Fruit fly (Drosophila melanogaster) whole organism, embryonic: ENCODE measurements around the gene Non3.

Source experiments
- ATbp ChIP-seq: fragments of 200-800 bp; sonication (Bioruptor generic); optimal IDR thresholded peaks from 2 replicates; lab custom pipeline; 2017; ENCODE audit warnings: missing biosample characterization, mild to moderate bottlenecking, missing genetic modification characterization, missing genetic modification reagents
- Adf1 ChIP-seq: fragments of 200-800 bp; sonication (Bioruptor generic); IDR thresholded peaks from 2 replicates; pipeline ENCODE4 v1.3.6; 2022; ENCODE audit warnings: missing biosample characterization, missing genetic modification characterization
- Antp ChIP-seq: fragments of 200-800 bp; sonication (Bioruptor generic); optimal IDR thresholded peaks from 3 replicates; lab custom pipeline; 2016; ENCODE audit warnings: missing biosample characterization, missing genetic modification characterization
- Asciz ChIP-seq: fragments of 200-800 bp; sonication (Bioruptor generic); optimal IDR thresholded peaks from 2 replicates; lab custom pipeline; 2017; ENCODE audit warnings: missing biosample characterization, mild to moderate bottlenecking, missing genetic modification characterization, missing genetic modification reagents
- Atf6 ChIP-seq: fragments of 200-800 bp; sonication (Bioruptor generic); IDR thresholded peaks from 2 replicates; pipeline ENCODE4 v1.3.6; 2022; ENCODE audit warnings: missing biosample characterization, missing genetic modification characterization
- BtbVII ChIP-seq: fragments of 200-800 bp; sonication (Bioruptor generic); optimal IDR thresholded peaks from 3 replicates; lab custom pipeline; 2017; ENCODE audit warnings: missing biosample characterization, mild to moderate bottlenecking, missing genetic modification characterization
- CG13624 ChIP-seq: fragments of 200-800 bp; sonication (Bioruptor generic); optimal IDR thresholded peaks from 2 replicates; lab custom pipeline; 2016; ENCODE audit warnings: missing biosample characterization, missing genetic modification characterization
- CG14014 ChIP-seq: fragments of 200-800 bp; sonication (Bioruptor generic); IDR thresholded peaks from 2 replicates; pipeline ENCODE4 v1.3.6; 2022; ENCODE audit warnings: missing biosample characterization, missing genetic modification characterization
- CG14965 ChIP-seq: fragments of 200-800 bp; sonication (Bioruptor generic); optimal IDR thresholded peaks from 2 replicates; lab custom pipeline; 2016; ENCODE audit warnings: missing biosample characterization, missing genetic modification characterization, borderline replicate concordance
- CG3281 ChIP-seq: fragments of 200-800 bp; sonication (Bioruptor generic); optimal IDR thresholded peaks from 3 replicates; lab custom pipeline; 2017; ENCODE audit warnings: missing biosample characterization, mild to moderate bottlenecking, missing genetic modification characterization
- CG33213 ChIP-seq: fragments of 200-800 bp; sonication (Bioruptor generic); optimal IDR thresholded peaks from 3 replicates; lab custom pipeline; 2016; ENCODE audit warnings: missing biosample characterization, missing genetic modification characterization
- CG33557 ChIP-seq: fragments of 200-800 bp; sonication (Bioruptor generic); optimal IDR thresholded peaks from 2 replicates; lab custom pipeline; 2019; ENCODE audit warnings: missing biosample characterization, mild to moderate bottlenecking, missing genetic modification characterization, moderate library complexity
- CG34376 ChIP-seq: fragments of 200-800 bp; sonication (Bioruptor generic); optimal IDR thresholded peaks from 2 replicates; lab custom pipeline; 2018; ENCODE audit warnings: missing biosample characterization, mild to moderate bottlenecking, missing genetic modification characterization
- CG4282 ChIP-seq: fragments of 200-800 bp; sonication (Bioruptor generic); optimal IDR thresholded peaks from 2 replicates; lab custom pipeline; 2016; ENCODE audit warnings: missing biosample characterization, missing genetic modification characterization
- CG5245 ChIP-seq: fragments of 200-800 bp; sonication (Bioruptor generic); optimal IDR thresholded peaks from 3 replicates; lab custom pipeline; 2016; ENCODE audit warnings: missing biosample characterization, missing genetic modification characterization
- CG6175 ChIP-seq: fragments of 200-800 bp; sonication (Bioruptor generic); IDR thresholded peaks from 3 replicates; pipeline ENCODE4 v1.3.6; 2022; ENCODE audit warnings: missing biosample characterization, missing genetic modification characterization
- CG6813 ChIP-seq: fragments of 200-800 bp; sonication (Bioruptor generic); optimal IDR thresholded peaks from 2 replicates; lab custom pipeline; 2017; ENCODE audit warnings: missing biosample characterization, missing genetic modification characterization, mild to moderate bottlenecking, moderate library complexity, missing genetic modification reagents
- CG7271 ChIP-seq: fragments of 200-800 bp; sonication (Bioruptor generic); optimal IDR thresholded peaks from 2 replicates; lab custom pipeline; 2018; ENCODE audit warnings: missing biosample characterization, mild to moderate bottlenecking, missing genetic modification characterization, moderate library complexity
- CG9609 ChIP-seq: fragments of 200-800 bp; sonication (Bioruptor generic); optimal IDR thresholded peaks from 3 replicates; lab custom pipeline; 2016; ENCODE audit warnings: missing biosample characterization, missing genetic modification characterization
- CG9932 ChIP-seq: fragments of 200-800 bp; sonication (Bioruptor generic); IDR thresholded peaks from 2 replicates; pipeline ENCODE4 v1.3.6; 2022; ENCODE audit warnings: missing biosample characterization, missing genetic modification characterization
- Dbx ChIP-seq: fragments of 200-800 bp; sonication (Bioruptor generic); IDR thresholded peaks from 3 replicates; pipeline ENCODE4 v1.3.6; 2022; ENCODE audit warnings: missing biosample characterization, missing genetic modification characterization
- Jarid2 ChIP-seq: fragments of 200-800 bp; sonication (Bioruptor generic); optimal IDR thresholded peaks from 3 replicates; lab custom pipeline; 2017; ENCODE audit warnings: mild to moderate bottlenecking, missing biosample characterization, missing genetic modification reagents, missing genetic modification characterization
- Med ChIP-seq: fragments of 200-800 bp; sonication (Bioruptor generic); peaks from one replicate; lab custom pipeline; 2016; ENCODE audit warnings: missing biosample characterization, missing genetic modification characterization, mild to moderate bottlenecking, inconsistent platforms, moderate library complexity
- Myb ChIP-seq: fragments of 200-800 bp; sonication (Bioruptor generic); optimal IDR thresholded peaks from 2 replicates; lab custom pipeline; 2016; ENCODE audit warnings: missing biosample characterization, missing genetic modification characterization
- Sry-β ChIP-seq: fragments of 200-800 bp; sonication (Bioruptor generic); optimal IDR thresholded peaks from 2 replicates; lab custom pipeline; 2018; ENCODE audit warnings: missing biosample characterization, mild to moderate bottlenecking, missing genetic modification characterization, moderate library complexity
- Stat92E ChIP-seq, 3 experiments: fragments of >200 bp in 2 of 3; fragments of 200-800 bp in 1 of 3; sonication (Bioruptor generic) in 1 of 3; optimal IDR thresholded peaks; 2 replicates each; lab custom pipeline; 2017 to 2019; ENCODE audit warnings: missing biosample characterization in 3 of 3, missing genetic modification characterization in 3 of 3, mild to moderate bottlenecking in 1 of 3, moderate library complexity in 1 of 3
- Taf1 ChIP-seq: fragments of 200-800 bp; sonication (Bioruptor generic); IDR thresholded peaks from 2 replicates; pipeline ENCODE4 v1.3.6; 2022; ENCODE audit warnings: missing biosample characterization, missing genetic modification characterization
- bcd ChIP-seq: fragments of 200-800 bp; sonication (Bioruptor generic); optimal IDR thresholded peaks from 2 replicates; lab custom pipeline; 2017; ENCODE audit warnings: missing biosample characterization, mild to moderate bottlenecking, missing genetic modification characterization
- cas ChIP-seq: fragments of 200-800 bp; sonication (Bioruptor generic); IDR thresholded peaks from 2 replicates; pipeline ENCODE4 v1.3.6; 2022; ENCODE audit warnings: missing biosample characterization, missing genetic modification characterization
- chm ChIP-seq: fragments of 200-800 bp; sonication (Bioruptor generic); IDR thresholded peaks from 2 replicates; pipeline ENCODE4 v1.3.6; 2022; ENCODE audit warnings: missing biosample characterization, missing genetic modification characterization
- crol ChIP-seq: fragments of 200-800 bp; sonication (Bioruptor generic); IDR thresholded peaks from 2 replicates; pipeline ENCODE4 v1.3.6; 2022; ENCODE audit warnings: missing biosample characterization, missing genetic modification characterization
- cwo ChIP-seq: fragments of 200-800 bp; sonication (Bioruptor generic); optimal IDR thresholded peaks from 3 replicates; lab custom pipeline; 2017; ENCODE audit warnings: missing biosample characterization, missing genetic modification characterization, mild to moderate bottlenecking, moderate library complexity, missing genetic modification reagents
- ems ChIP-seq: fragments of 200-800 bp; sonication (Bioruptor generic); optimal IDR thresholded peaks from 3 replicates; lab custom pipeline; 2016; ENCODE audit warnings: missing biosample characterization, missing genetic modification characterization
- ftz-f1 ChIP-seq: fragments of 200-800 bp; sonication (Bioruptor generic); optimal IDR thresholded peaks from 2 replicates; lab custom pipeline; 2016; ENCODE audit warnings: missing biosample characterization, missing genetic modification characterization
- kni ChIP-seq: fragments of 200-800 bp; sonication (Bioruptor generic); optimal IDR thresholded peaks from 3 replicates; lab custom pipeline; 2017; ENCODE audit warnings: mild to moderate bottlenecking, missing biosample characterization, missing genetic modification reagents, missing genetic modification characterization
- lab ChIP-seq: fragments of 200-800 bp; sonication (Bioruptor generic); optimal IDR thresholded peaks from 3 replicates; lab custom pipeline; 2017; ENCODE audit warnings: missing biosample characterization, missing genetic modification characterization, mild to moderate bottlenecking, moderate library complexity, missing genetic modification reagents
- mirr ChIP-seq: fragments of 200-800 bp; sonication (Bioruptor generic); optimal IDR thresholded peaks from 3 replicates; lab custom pipeline; 2018; ENCODE audit warnings: missing biosample characterization, mild to moderate bottlenecking, missing genetic modification characterization
- onecut ChIP-seq: fragments of 200-800 bp; sonication (Bioruptor generic); IDR thresholded peaks from 2 replicates; pipeline ENCODE4 v1.3.6; 2022; ENCODE audit warnings: missing biosample characterization, missing genetic modification characterization
- pan ChIP-seq, 4 experiments: fragments of >200 bp in 3 of 4; fragments of 200-800 bp in 1 of 4; sonication (Bioruptor generic) in 1 of 4; optimal IDR thresholded peaks in 3 of 4; IDR thresholded peaks in 1 of 4; 2 replicates each; pipeline versions ENCODE4 v1.3.6 to Lab custom; 2017 to 2022; ENCODE audit warnings: missing biosample characterization in 2 of 4, missing genetic modification characterization in 2 of 4, mixed read lengths in 1 of 4
- peb ChIP-seq: fragments of 200-800 bp; sonication (Bioruptor generic); IDR thresholded peaks from 2 replicates; pipeline ENCODE4 v1.3.6; 2022; ENCODE audit warnings: missing biosample characterization, missing genetic modification characterization
- row ChIP-seq: fragments of 200-800 bp; sonication (Bioruptor generic); IDR thresholded peaks from 3 replicates; pipeline ENCODE4 v1.3.6; 2022; ENCODE audit warnings: missing biosample characterization, missing genetic modification characterization
- scrt ChIP-seq: fragments of 200-800 bp; sonication (Bioruptor generic); optimal IDR thresholded peaks from 2 replicates; lab custom pipeline; 2018; ENCODE audit warnings: missing biosample characterization, mild to moderate bottlenecking, missing genetic modification characterization, moderate library complexity
- seq ChIP-seq: fragments of 200-800 bp; sonication (Bioruptor generic); IDR thresholded peaks from 2 replicates; pipeline ENCODE4 v1.3.6; 2022; ENCODE audit warnings: missing biosample characterization, missing genetic modification characterization
- slbo ChIP-seq: fragments of 200-800 bp; sonication (Bioruptor generic); IDR thresholded peaks from 2 replicates; pipeline ENCODE4 v1.3.6; 2022; ENCODE audit warnings: missing biosample characterization, missing genetic modification characterization
- trem ChIP-seq: fragments of 200-800 bp; optimal IDR thresholded peaks from 3 replicates; lab custom pipeline; 2019; ENCODE audit warnings: missing biosample characterization, mild to moderate bottlenecking, missing genetic modification characterization, moderate library complexity
- tup ChIP-seq: fragments of 200-800 bp; sonication (Bioruptor generic); optimal IDR thresholded peaks from 2 replicates; lab custom pipeline; 2016; ENCODE audit warnings: missing biosample characterization, mild to moderate bottlenecking, missing genetic modification characterization, moderate library complexity
- vfl ChIP-seq: fragments of 200-800 bp; sonication (Bioruptor generic); optimal IDR thresholded peaks from 2 replicates; lab custom pipeline; 2016; ENCODE audit warnings: missing biosample characterization, missing genetic modification characterization
- vvl ChIP-seq: fragments of 200-800 bp; sonication (Bioruptor generic); IDR thresholded peaks from 2 replicates; pipeline ENCODE4 v1.3.6; 2022; ENCODE audit warnings: missing biosample characterization, missing genetic modification characterization
- z ChIP-seq: fragments of 200-800 bp; sonication (Bioruptor generic); IDR thresholded peaks from 3 replicates; pipeline ENCODE4 v1.3.6; 2022; ENCODE audit warnings: missing biosample characterization, missing genetic modification characterization
- zfh2 ChIP-seq: fragments of 200-800 bp; sonication (Bioruptor generic); optimal IDR thresholded peaks from 2 replicates; lab custom pipeline; 2016; ENCODE audit warnings: missing biosample characterization, missing genetic modification characterization

Non3 gene

DNA sequence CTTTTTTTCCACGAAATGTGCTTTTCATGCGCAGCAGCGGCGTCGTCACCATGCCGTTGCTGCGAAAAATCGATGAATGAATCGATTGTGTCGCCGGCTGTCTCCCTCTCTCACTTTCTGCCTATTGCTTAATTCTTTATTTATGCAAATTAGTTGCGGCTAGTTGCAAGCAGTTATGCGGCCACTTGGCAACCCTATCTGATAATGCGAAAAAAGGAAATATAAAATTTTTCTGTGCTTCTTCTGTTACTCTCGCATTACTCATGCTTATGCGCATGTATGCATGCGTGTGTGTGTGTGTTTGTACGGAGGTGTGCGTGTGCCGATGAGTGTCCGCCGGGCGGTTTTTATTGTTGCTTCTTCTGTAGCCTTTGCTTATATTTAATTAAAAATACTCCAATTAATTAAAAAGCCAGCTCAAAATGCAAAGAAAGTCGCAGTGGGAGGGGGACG is 20.2 kb downstream of the Non3 start:
- TF ChIP-seq Med, result peak; percentile 83
- no peak for TF ChIP-seq bcd (GFP tag; lab: Kevin White, UChicago)
- TF ChIP-seq cwo, result no peak
- TF ChIP-seq Adf1 (GFP tag; lab: Robert Waterston, UW), result no peak
- TF ChIP-seq CG7271, result no peak
- TF ChIP-seq CG14965, result no peak
- peak; percentile 1 for TF ChIP-seq tup
- TF ChIP-seq CG3281 (GFP tag; lab: Kevin White, UChicago), result peak; percentile 8
- TF ChIP-seq BtbVII (GFP tag; lab: Kevin White, UChicago), result no peak
- no peak for TF ChIP-seq CG5245
- TF ChIP-seq peb (GFP tag; lab: Robert Waterston, UW), result no peak
- peak; percentile 42 for TF ChIP-seq zfh2 (GFP tag; lab: Kevin White, UChicago)
- TF ChIP-seq CG9932 (GFP tag; lab: Robert Waterston, UW), result 0 out of 2 replicates have a peak, but pooled peaks have one; percentile 6
- no peak for TF ChIP-seq CG34376 (GFP tag; lab: Kevin White, UChicago)
- TF ChIP-seq Asciz (GFP tag; lab: Kevin White, UChicago), result no peak
- TF ChIP-seq vfl, result peak; percentile 24
- TF ChIP-seq CG6813 (GFP tag; lab: Kevin White, UChicago), result peak; percentile 44
- TF ChIP-seq Antp (GFP tag; lab: Kevin White, UChicago), result peak; percentile 24
- TF ChIP-seq onecut (GFP tag; lab: Robert Waterston, UW), result peak; percentile 100
- TF ChIP-seq Jarid2 (GFP tag; lab: Kevin White, UChicago), result no peak
- TF ChIP-seq ems (GFP tag; lab: Kevin White, UChicago), result peak; percentile 39
- peak; percentile 21 for TF ChIP-seq CG4282
- no peak for TF ChIP-seq cas (GFP tag; lab: Robert Waterston, UW)
- TF ChIP-seq Stat92E (GFP tag; optimal IDR thresholded peaks at IDR 0.05; lab: Kevin White, UChicago), result no peak
- 0 out of 2 replicates have a peak, but pooled peaks have one; percentile 25 for TF ChIP-seq CG14014 (GFP tag; lab: Robert Waterston, UW)
- TF ChIP-seq Myb, result no peak
- peak; percentile 49; the same call in 1 of the 2 replicates for TF ChIP-seq crol (GFP tag; lab: Robert Waterston, UW)
- TF ChIP-seq seq (GFP tag; lab: Robert Waterston, UW), result 0 out of 2 replicates have a peak, but pooled peaks have one; percentile 3
- TF ChIP-seq chm (GFP tag; lab: Robert Waterston, UW), result peak; percentile 7; the same call in 1 of the 2 replicates
- peak; percentile 5; the same call in 1 of the 3 replicates for TF ChIP-seq row (GFP tag; lab: Robert Waterston, UW)
- no peak for TF ChIP-seq CG9609 (GFP tag; lab: Kevin White, UChicago)
- TF ChIP-seq ATbp (GFP tag; lab: Kevin White, UChicago), result no peak
- TF ChIP-seq CG33557 (GFP tag; lab: Kevin White, UChicago), result no peak
- no peak for TF ChIP-seq Atf6 (GFP tag; lab: Robert Waterston, UW)
- TF ChIP-seq ftz-f1, result no peak
- no peak for TF ChIP-seq Sry-β (GFP tag; lab: Kevin White, UChicago)
- no peak for TF ChIP-seq trem (tag; lab: Kevin White, UChicago)
- TF ChIP-seq z (GFP tag; lab: Robert Waterston, UW), result no peak; the same call in 2 of the 3 replicates
- 0 out of 3 replicates have a peak, but pooled peaks have one; percentile 25 for TF ChIP-seq CG6175 (GFP tag; lab: Robert Waterston, UW)
- TF ChIP-seq vvl, result peak; percentile 71
- TF ChIP-seq kni (GFP tag; lab: Kevin White, UChicago), result no peak
- peak; percentile 33 for TF ChIP-seq slbo (GFP tag; lab: Robert Waterston, UW)
- TF ChIP-seq CG33213 (GFP tag; lab: Kevin White, UChicago), result peak; percentile 10
- peak; percentile 59 for TF ChIP-seq lab (GFP tag; lab: Kevin White, UChicago)
- peak; percentile 50 for TF ChIP-seq scrt (GFP tag; lab: Kevin White, UChicago)
- TF ChIP-seq Taf1 (GFP tag; lab: Robert Waterston, UW), result no peak
- no peak for TF ChIP-seq pan (optimal IDR thresholded peaks at IDR 0.05; lab: Kevin White, UChicago)
- peak in 1 of 2 experiments; percentile 14 for TF ChIP-seq pan (GFP tag; optimal IDR thresholded peaks at IDR 0.05 in 1 of 2, IDR thresholded peaks at IDR 0.05 in 1 of 2)
- peak; percentile 49 for TF ChIP-seq mirr (GFP tag; lab: Kevin White, UChicago)
- TF ChIP-seq CG13624, result no peak
- peak; percentile 49; the same call in 1 of the 3 replicates for TF ChIP-seq Dbx (GFP tag; lab: Robert Waterston, UW)
